Fruit fly (Drosophila melanogaster) whole organism, embryonic: ENCODE results near the gene CG46465.
A peak's percentile ranks its signal among the peaks of the same experiment; 100 is the strongest.

ENCODE experiments used
- Antp ChIP-seq: fragments of 200-800 bp; sonication (Bioruptor generic); optimal IDR thresholded peaks from 3 replicates; lab custom pipeline; 2016; ENCODE audit warnings: missing biosample characterization, missing genetic modification characterization
- BtbVII ChIP-seq: fragments of 200-800 bp; sonication (Bioruptor generic); optimal IDR thresholded peaks from 3 replicates; lab custom pipeline; 2017; ENCODE audit warnings: missing biosample characterization, mild to moderate bottlenecking, missing genetic modification characterization
- CG11456 ChIP-seq: fragments of 200-800 bp; sonication (Bioruptor generic); IDR thresholded peaks from 3 replicates; pipeline ENCODE4 v1.3.6; 2022; ENCODE audit warnings: missing biosample characterization, missing genetic modification characterization
- CG11723 ChIP-seq: fragments of 200-800 bp; sonication (Bioruptor generic); optimal IDR thresholded peaks from 2 replicates; lab custom pipeline; 2017; ENCODE audit warnings: missing biosample characterization, mild to moderate bottlenecking, missing genetic modification characterization
- CG15269 ChIP-seq: fragments of 200-800 bp; sonication (Bioruptor generic); optimal IDR thresholded peaks from 2 replicates; lab custom pipeline; 2018; ENCODE audit warnings: missing biosample characterization, mild to moderate bottlenecking, missing genetic modification characterization, moderate library complexity
- CG17328 ChIP-seq: fragments of 200-800 bp; sonication (Bioruptor generic); IDR thresholded peaks from 2 replicates; pipeline ENCODE4 v1.3.6; 2022; ENCODE audit warnings: missing biosample characterization, missing genetic modification characterization
- CG17359 ChIP-seq: fragments of 200-800 bp; sonication (Bioruptor generic); optimal IDR thresholded peaks from 3 replicates; lab custom pipeline; 2018; ENCODE audit warnings: missing biosample characterization, mild to moderate bottlenecking, missing genetic modification characterization, moderate library complexity
- CG17612 ChIP-seq: fragments of 200-800 bp; sonication (Bioruptor generic); IDR thresholded peaks from 2 replicates; pipeline ENCODE4 v1.3.6; 2022; ENCODE audit warnings: missing biosample characterization, missing genetic modification characterization
- CG31224 ChIP-seq: fragments of 200-800 bp; sonication (Bioruptor generic); IDR thresholded peaks from 2 replicates; pipeline ENCODE4 v1.3.6; 2022; ENCODE audit warnings: missing biosample characterization, missing genetic modification characterization
- CG3281 ChIP-seq: fragments of 200-800 bp; sonication (Bioruptor generic); optimal IDR thresholded peaks from 3 replicates; lab custom pipeline; 2017; ENCODE audit warnings: missing biosample characterization, mild to moderate bottlenecking, missing genetic modification characterization
- CG3995 ChIP-seq: fragments of 200-800 bp; sonication (Bioruptor generic); optimal IDR thresholded peaks from 3 replicates; lab custom pipeline; 2016; ENCODE audit warnings: missing biosample characterization, missing genetic modification characterization
- CG4424 ChIP-seq: fragments of 200-800 bp; sonication (Bioruptor generic); optimal IDR thresholded peaks from 3 replicates; lab custom pipeline; 2016; ENCODE audit warnings: missing biosample characterization, missing genetic modification characterization
- CG6254 ChIP-seq: fragments of 200-800 bp; sonication (Bioruptor generic); optimal IDR thresholded peaks from 3 replicates; lab custom pipeline; 2017; ENCODE audit warnings: mild to moderate bottlenecking, missing biosample characterization, missing genetic modification reagents, missing genetic modification characterization
- CG6683 ChIP-seq: fragments of 200-800 bp; sonication (Bioruptor generic); optimal IDR thresholded peaks from 2 replicates; lab custom pipeline; 2017; ENCODE audit warnings: missing biosample characterization, mild to moderate bottlenecking, missing genetic modification characterization, missing genetic modification reagents
- CG6765 ChIP-seq: fragments of 200-800 bp; sonication (Bioruptor generic); optimal IDR thresholded peaks from 3 replicates; lab custom pipeline; 2017; ENCODE audit warnings: missing biosample characterization, mild to moderate bottlenecking, missing genetic modification characterization
- CG7745 ChIP-seq: fragments of 200-800 bp; sonication (Bioruptor generic); optimal IDR thresholded peaks from 2 replicates; lab custom pipeline; 2018; ENCODE audit warnings: missing biosample characterization, mild to moderate bottlenecking, missing genetic modification characterization, moderate library complexity
- CG9437 ChIP-seq: fragments of 200-800 bp; sonication (Bioruptor generic); optimal IDR thresholded peaks from 2 replicates; lab custom pipeline; 2018; ENCODE audit warnings: missing biosample characterization, mild to moderate bottlenecking, missing genetic modification characterization
- D19B ChIP-seq: fragments of 200-800 bp; sonication (Bioruptor generic); optimal IDR thresholded peaks from 2 replicates; lab custom pipeline; 2017; ENCODE audit warnings: missing biosample characterization, mild to moderate bottlenecking, missing genetic modification characterization
- Dad ChIP-seq: fragments of 200-800 bp; sonication (Bioruptor generic); optimal IDR thresholded peaks from 3 replicates; lab custom pipeline; 2016; ENCODE audit warnings: missing biosample characterization, missing genetic modification characterization
- E2f2 ChIP-seq: fragments of 200-800 bp; sonication (Bioruptor generic); IDR thresholded peaks from 2 replicates; pipeline ENCODE4 v1.3.6; 2022; ENCODE audit warnings: missing biosample characterization, missing genetic modification characterization
- Ets65A ChIP-seq: fragments of 200-800 bp; sonication (Bioruptor generic); peaks from one replicate; lab custom pipeline; 2016; ENCODE audit warnings: missing biosample characterization, missing genetic modification characterization
- HLHmδ ChIP-seq: fragments of 200-800 bp; sonication (Bioruptor generic); optimal IDR thresholded peaks from 2 replicates; lab custom pipeline; 2018; ENCODE audit warnings: missing biosample characterization, mild to moderate bottlenecking, missing genetic modification characterization, moderate library complexity
- Hr51 ChIP-seq, 2 experiments: fragments of 200-800 bp; sonication (Bioruptor generic); optimal IDR thresholded peaks; 2 replicates in 1 of 2; 3 replicates in 1 of 2; lab custom pipeline; 2016 to 2018; ENCODE audit warnings: missing biosample characterization in 2 of 2, missing genetic modification characterization in 2 of 2, mild to moderate bottlenecking in 1 of 2, moderate library complexity in 1 of 2
- Lhr ChIP-seq: fragments of 200-800 bp; sonication (Bioruptor generic); optimal IDR thresholded peaks from 3 replicates; lab custom pipeline; 2017; ENCODE audit warnings: mild to moderate bottlenecking, missing biosample characterization, missing genetic modification reagents, missing genetic modification characterization
- Mrtf ChIP-seq: fragments of 200-800 bp; sonication (Bioruptor generic); IDR thresholded peaks from 3 replicates; pipeline ENCODE4 v1.3.6; 2022; ENCODE audit warnings: missing biosample characterization, missing genetic modification characterization
- Side ChIP-seq: fragments of 200-800 bp; sonication (Bioruptor generic); optimal IDR thresholded peaks from 2 replicates; lab custom pipeline; 2016; ENCODE audit warnings: missing biosample characterization, missing genetic modification characterization
- Stat92E ChIP-seq, 3 experiments: fragments of >200 bp in 2 of 3; fragments of 200-800 bp in 1 of 3; sonication (Bioruptor generic) in 1 of 3; optimal IDR thresholded peaks; 2 replicates each; lab custom pipeline; 2017 to 2019; ENCODE audit warnings: missing biosample characterization in 3 of 3, missing genetic modification characterization in 3 of 3, mild to moderate bottlenecking in 1 of 3, moderate library complexity in 1 of 3
- abd-A ChIP-seq: fragments of 200-800 bp; sonication (Bioruptor generic); optimal IDR thresholded peaks from 3 replicates; lab custom pipeline; 2019; ENCODE audit warnings: missing biosample characterization, mild to moderate bottlenecking, missing genetic modification characterization, moderate library complexity
- al ChIP-seq: fragments of 200-800 bp; sonication (Bioruptor generic); IDR thresholded peaks from 2 replicates; pipeline ENCODE4 v1.3.6; 2022; ENCODE audit warnings: missing biosample characterization, missing genetic modification characterization
- bsh ChIP-seq, 2 experiments: fragments of 200-800 bp; sonication (Bioruptor generic); optimal IDR thresholded peaks; 2 replicates each; lab custom pipeline; 2017 to 2018; ENCODE audit warnings: mild to moderate bottlenecking in 2 of 2, missing biosample characterization in 2 of 2, missing genetic modification characterization in 2 of 2, moderate library complexity in 1 of 2
- cato ChIP-seq: fragments of 200-800 bp; sonication (Bioruptor generic); optimal IDR thresholded peaks from 2 replicates; lab custom pipeline; 2016; ENCODE audit warnings: missing biosample characterization, missing genetic modification characterization, borderline replicate concordance
- cwo ChIP-seq: fragments of 200-800 bp; sonication (Bioruptor generic); optimal IDR thresholded peaks from 3 replicates; lab custom pipeline; 2017; ENCODE audit warnings: missing biosample characterization, missing genetic modification characterization, mild to moderate bottlenecking, moderate library complexity, missing genetic modification reagents
- ewg ChIP-seq: fragments of 200-800 bp; sonication (Bioruptor generic); optimal IDR thresholded peaks from 3 replicates; lab custom pipeline; 2017; ENCODE audit warnings: mild to moderate bottlenecking, missing biosample characterization, missing genetic modification reagents, missing genetic modification characterization
- eyg ChIP-seq: fragments of 200-800 bp; sonication (Bioruptor generic); optimal IDR thresholded peaks from 3 replicates; lab custom pipeline; 2016; ENCODE audit warnings: missing biosample characterization, missing genetic modification characterization
- fru ChIP-seq: fragments of >200 bp; optimal IDR thresholded peaks from 2 replicates; lab custom pipeline; 2017
- hkb ChIP-seq, 2 experiments: fragments of 200-800 bp in 1 of 2; fragments of >200 bp in 1 of 2; sonication (Bioruptor generic) in 1 of 2; IDR thresholded peaks in 1 of 2; optimal IDR thresholded peaks in 1 of 2; 2 replicates each; pipeline versions ENCODE4 v1.3.6 to Lab custom; 2017 to 2022; ENCODE audit warnings: missing biosample characterization in 1 of 2, missing genetic modification characterization in 1 of 2
- hth ChIP-seq: fragments of >200 bp; optimal IDR thresholded peaks from 2 replicates; lab custom pipeline; 2017; ENCODE audit warnings: inconsistent platforms
- kah ChIP-seq: fragments of 200-800 bp; sonication (Bioruptor generic); optimal IDR thresholded peaks from 2 replicates; lab custom pipeline; 2018; ENCODE audit warnings: missing biosample characterization, mild to moderate bottlenecking, missing genetic modification characterization
- knrl ChIP-seq: fragments of 200-800 bp; sonication (Bioruptor generic); IDR thresholded peaks from 3 replicates; pipeline ENCODE4 v1.3.6; 2022; ENCODE audit warnings: missing biosample characterization, missing genetic modification characterization; ENCODE audit not compliant: partially characterized antibody
- lab ChIP-seq: fragments of 200-800 bp; sonication (Bioruptor generic); optimal IDR thresholded peaks from 3 replicates; lab custom pipeline; 2017; ENCODE audit warnings: missing biosample characterization, missing genetic modification characterization, mild to moderate bottlenecking, moderate library complexity, missing genetic modification reagents
- phol ChIP-seq: fragments of 200-800 bp; sonication (Bioruptor generic); optimal IDR thresholded peaks from 3 replicates; lab custom pipeline; 2018; ENCODE audit warnings: missing biosample characterization, mild to moderate bottlenecking, missing genetic modification characterization, moderate library complexity
- pnt ChIP-seq: fragments of 200-800 bp; sonication (Bioruptor generic); optimal IDR thresholded peaks from 3 replicates; lab custom pipeline; 2016; ENCODE audit warnings: missing biosample characterization, missing genetic modification characterization
- sc ChIP-seq, 3 experiments: fragments of >200 bp in 2 of 3; fragments of 200-800 bp in 1 of 3; sonication (Bioruptor generic) in 1 of 3; optimal IDR thresholded peaks; 2 replicates in 2 of 3; 3 replicates in 1 of 3; lab custom pipeline; 2017; ENCODE audit warnings: mild to moderate bottlenecking in 1 of 3, missing biosample characterization in 1 of 3, missing genetic modification characterization in 1 of 3, missing genetic modification reagents in 1 of 3
- sens-2 ChIP-seq: fragments of 200-800 bp; sonication (Bioruptor generic); IDR thresholded peaks from 2 replicates; pipeline ENCODE4 v1.3.6; 2022; ENCODE audit warnings: missing biosample characterization, missing genetic modification characterization
- slbo ChIP-seq: fragments of 200-800 bp; sonication (Bioruptor generic); IDR thresholded peaks from 2 replicates; pipeline ENCODE4 v1.3.6; 2022; ENCODE audit warnings: missing biosample characterization, missing genetic modification characterization
- sqz ChIP-seq: fragments of 200-800 bp; sonication (Bioruptor generic); optimal IDR thresholded peaks from 3 replicates; lab custom pipeline; 2018; ENCODE audit warnings: missing biosample characterization, mild to moderate bottlenecking, missing genetic modification characterization
- toy ChIP-seq: fragments of 200-800 bp; sonication (Bioruptor generic); IDR thresholded peaks from 2 replicates; pipeline ENCODE4 v1.3.6; 2022; ENCODE audit warnings: missing biosample characterization, missing genetic modification characterization
- tup ChIP-seq: fragments of 200-800 bp; sonication (Bioruptor generic); optimal IDR thresholded peaks from 2 replicates; lab custom pipeline; 2016; ENCODE audit warnings: missing biosample characterization, mild to moderate bottlenecking, missing genetic modification characterization, moderate library complexity
- twi ChIP-seq: fragments of 200-800 bp; optimal IDR thresholded peaks from 2 replicates; lab custom pipeline; 2019; ENCODE audit warnings: missing biosample characterization, mild to moderate bottlenecking, missing genetic modification characterization, moderate library complexity
- wek ChIP-seq: fragments of 200-800 bp; sonication (Bioruptor generic); optimal IDR thresholded peaks from 3 replicates; lab custom pipeline; 2018; ENCODE audit warnings: missing biosample characterization, mild to moderate bottlenecking, missing genetic modification characterization, moderate library complexity

Gene CG46465

dm6 chr2L:18966214-18966556, 26.1 kb upstream of the CG46465 start (continued):
- TF ChIP-seq wek (GFP tag; lab: Kevin White, UChicago), result no peak
- no peak for TF ChIP-seq knrl (GFP tag; lab: Robert Waterston, UW)
- peak; percentile 18 for TF ChIP-seq eyg (GFP tag; lab: Kevin White, UChicago)
- TF ChIP-seq hkb (optimal IDR thresholded peaks at IDR 0.05; lab: Kevin White, UChicago), result no peak
- TF ChIP-seq hkb (GFP tag; IDR thresholded peaks at IDR 0.05; lab: Robert Waterston, UW), result peak; percentile 90
- TF ChIP-seq ewg (GFP tag; lab: Kevin White, UChicago), result no peak
- TF ChIP-seq CG17612 (GFP tag; lab: Robert Waterston, UW), result peak; percentile 78
- no peak for TF ChIP-seq Lhr (GFP tag; lab: Kevin White, UChicago)
- no peak for TF ChIP-seq pnt (GFP tag; lab: Kevin White, UChicago)
- TF ChIP-seq CG6765, result peak; percentile 80
- TF ChIP-seq phol (tag; lab: Kevin White, UChicago), result peak; percentile 72
- peak; percentile 83 for TF ChIP-seq BtbVII (GFP tag; lab: Kevin White, UChicago)
- no peak for TF ChIP-seq Antp
- TF ChIP-seq HLHmδ (GFP tag; lab: Kevin White, UChicago), result no peak
- peak; percentile 58 for TF ChIP-seq E2f2 (GFP tag; lab: Robert Waterston, UW)
- TF ChIP-seq CG31224 (GFP tag; lab: Robert Waterston, UW), result peak; percentile 92
- peak; percentile 36; the same call in 1 of the 2 replicates for TF ChIP-seq sens-2 (GFP tag; lab: Robert Waterston, UW)
- peak; percentile 97 for TF ChIP-seq slbo (GFP tag; lab: Robert Waterston, UW)
- no peak for TF ChIP-seq CG11723
- TF ChIP-seq fru (lab: Kevin White, UChicago), result no peak
- TF ChIP-seq cato (GFP tag; lab: Kevin White, UChicago), result no peak
- peak; percentile 69 for TF ChIP-seq CG4424 (GFP tag; lab: Kevin White, UChicago)
- peak; percentile 89 for TF ChIP-seq CG3281
- TF ChIP-seq hth (lab: Kevin White, UChicago), result no peak
- TF ChIP-seq cwo (GFP tag; lab: Kevin White, UChicago), result peak; percentile 81
- TF ChIP-seq CG17359 (tag; lab: Kevin White, UChicago), result peak; percentile 78
- peak; percentile 95 for TF ChIP-seq lab (GFP tag; lab: Kevin White, UChicago)
- TF ChIP-seq sqz, result peak; percentile 8
- TF ChIP-seq D19B (GFP tag; lab: Kevin White, UChicago), result no peak
- no peak for TF ChIP-seq CG9437
- TF ChIP-seq CG17328 (GFP tag; lab: Robert Waterston, UW), result peak; percentile 85
- no peak for TF ChIP-seq sc (optimal IDR thresholded peaks at IDR 0.05; lab: Kevin White, UChicago)
- no peak for TF ChIP-seq sc (GFP tag; optimal IDR thresholded peaks at IDR 0.05; lab: Kevin White, UChicago)
- no peak for TF ChIP-seq CG3995
- no peak for TF ChIP-seq CG7745
- peak; percentile 86 for TF ChIP-seq toy (GFP tag; lab: Robert Waterston, UW)
- TF ChIP-seq bsh (GFP tag; optimal IDR thresholded peaks at IDR 0.05; lab: Kevin White, UChicago), result peak in 1 of 2 experiments; percentile 66
- TF ChIP-seq Hr51 (GFP tag; optimal IDR thresholded peaks at IDR 0.05; lab: Kevin White, UChicago), result peak; percentile 27 to 63
- no peak for TF ChIP-seq abd-A (tag; lab: Kevin White, UChicago)
- TF ChIP-seq CG11456, result peak; percentile 94
- TF ChIP-seq Dad, result peak; percentile 13
- TF ChIP-seq CG6683 (GFP tag; lab: Kevin White, UChicago), result peak; percentile 60
- peak; percentile 82 for TF ChIP-seq CG15269 (tag; lab: Kevin White, UChicago)
- peak; percentile 21 for TF ChIP-seq kah (GFP tag; lab: Kevin White, UChicago)
- TF ChIP-seq Side (GFP tag; lab: Kevin White, UChicago), result peak; percentile 41
- peak; percentile 82 for TF ChIP-seq Mrtf (GFP tag; lab: Robert Waterston, UW)
- TF ChIP-seq Stat92E (GFP tag; optimal IDR thresholded peaks at IDR 0.05; lab: Kevin White, UChicago), result no peak
- TF ChIP-seq Ets65A (GFP tag; lab: Kevin White, UChicago), result peak; percentile 89
- no peak for TF ChIP-seq twi (tag; lab: Kevin White, UChicago)
- TF ChIP-seq tup (GFP tag; lab: Kevin White, UChicago), result no peak
- peak; percentile 94 for TF ChIP-seq al (GFP tag; lab: Robert Waterston, UW)
- peak; percentile 47 for TF ChIP-seq CG6254 (GFP tag; lab: Kevin White, UChicago)
